Fruit fly (Drosophila melanogaster) whole organism, embryonic: ENCODE data around the gene ATPsynB.

Experiments
- Atf6 ChIP-seq: fragments of 200-800 bp; sonication (Bioruptor generic); IDR thresholded peaks from 2 replicates; pipeline ENCODE4 v1.3.6; 2022; ENCODE audit warnings: missing biosample characterization, missing genetic modification characterization
- CG10274 ChIP-seq: fragments of 200-800 bp; sonication (Bioruptor generic); optimal IDR thresholded peaks from 3 replicates; lab custom pipeline; 2017; ENCODE audit warnings: missing biosample characterization, mild to moderate bottlenecking, missing genetic modification characterization
- CG10959 ChIP-seq: fragments of 200-800 bp; sonication (Bioruptor generic); IDR thresholded peaks from 2 replicates; pipeline ENCODE4 v1.3.6; 2022; ENCODE audit warnings: missing biosample characterization, missing genetic modification characterization
- CG11398 ChIP-seq: fragments of 200-800 bp; sonication (Bioruptor generic); optimal IDR thresholded peaks from 2 replicates; lab custom pipeline; 2016; ENCODE audit warnings: missing biosample characterization, missing genetic modification characterization
- CG11504 ChIP-seq: fragments of 200-800 bp; sonication (Bioruptor generic); optimal IDR thresholded peaks from 3 replicates; lab custom pipeline; 2019; ENCODE audit warnings: missing biosample characterization, mild to moderate bottlenecking, missing genetic modification characterization, moderate library complexity
- CG13775 ChIP-seq: fragments of 200-800 bp; sonication (Bioruptor generic); optimal IDR thresholded peaks from 3 replicates; lab custom pipeline; 2017; ENCODE audit warnings: missing biosample characterization, mild to moderate bottlenecking, missing genetic modification characterization
- CG14667 ChIP-seq: fragments of 200-800 bp; sonication (Bioruptor generic); IDR thresholded peaks from 2 replicates; pipeline ENCODE4 v1.3.6; 2022; ENCODE audit warnings: missing biosample characterization, missing genetic modification characterization
- CG16779 ChIP-seq: fragments of 200-800 bp; sonication (Bioruptor generic); IDR thresholded peaks from 2 replicates; pipeline ENCODE4 v1.3.6; 2022; ENCODE audit warnings: missing biosample characterization, missing genetic modification characterization
- CG17612 ChIP-seq: fragments of 200-800 bp; sonication (Bioruptor generic); IDR thresholded peaks from 2 replicates; pipeline ENCODE4 v1.3.6; 2022; ENCODE audit warnings: missing biosample characterization, missing genetic modification characterization
- CG18764 ChIP-seq: fragments of 200-800 bp; sonication (Bioruptor generic); optimal IDR thresholded peaks from 3 replicates; lab custom pipeline; 2016; ENCODE audit warnings: missing biosample characterization, missing genetic modification characterization
- CG2875 ChIP-seq: fragments of 200-800 bp; sonication (Bioruptor generic); optimal IDR thresholded peaks from 2 replicates; lab custom pipeline; 2017; ENCODE audit warnings: missing biosample characterization, mild to moderate bottlenecking, missing genetic modification characterization, missing genetic modification reagents
- CG2889 ChIP-seq: fragments of 200-800 bp; sonication (Bioruptor generic); IDR thresholded peaks from 3 replicates; pipeline ENCODE4 v1.3.6; 2022; ENCODE audit warnings: missing biosample characterization, missing genetic modification characterization
- CG31388 ChIP-seq: fragments of 200-800 bp; sonication (Bioruptor generic); optimal IDR thresholded peaks from 2 replicates; lab custom pipeline; 2016; ENCODE audit warnings: missing biosample characterization, missing genetic modification characterization
- CG32767 ChIP-seq: fragments of 200-800 bp; sonication (Bioruptor generic); IDR thresholded peaks from 2 replicates; pipeline ENCODE4 v1.3.6; 2022; ENCODE audit warnings: missing biosample characterization, missing genetic modification characterization
- CG4707 ChIP-seq: fragments of 200-800 bp; sonication (Bioruptor generic); optimal IDR thresholded peaks from 2 replicates; lab custom pipeline; 2018; ENCODE audit warnings: missing biosample characterization, mild to moderate bottlenecking, missing genetic modification characterization, moderate library complexity
- CG6272 ChIP-seq: fragments of 200-800 bp; sonication (Bioruptor generic); IDR thresholded peaks from 2 replicates; pipeline ENCODE4 v1.3.6; 2022; ENCODE audit warnings: missing biosample characterization, missing genetic modification characterization
- CG6689 ChIP-seq: fragments of 200-800 bp; sonication (Bioruptor generic); IDR thresholded peaks from 2 replicates; pipeline ENCODE4 v1.3.6; 2022; ENCODE audit warnings: missing biosample characterization, missing genetic modification characterization
- CG8290 ChIP-seq, 3 experiments: fragments of 200-800 bp; sonication (Bioruptor generic); optimal IDR thresholded peaks; 2 replicates each; lab custom pipeline; 2016 to 2019; ENCODE audit warnings: missing biosample characterization in 3 of 3, missing genetic modification characterization in 3 of 3, mild to moderate bottlenecking in 2 of 3, moderate library complexity in 1 of 3
- CG8924 ChIP-seq: fragments of 200-800 bp; optimal IDR thresholded peaks from 3 replicates; lab custom pipeline; 2019; ENCODE audit warnings: missing biosample characterization, mild to moderate bottlenecking, missing genetic modification characterization, moderate library complexity
- CG9609 ChIP-seq: fragments of 200-800 bp; sonication (Bioruptor generic); optimal IDR thresholded peaks from 3 replicates; lab custom pipeline; 2016; ENCODE audit warnings: missing biosample characterization, missing genetic modification characterization
- Dfd ChIP-seq, 2 experiments: fragments of >200 bp; optimal IDR thresholded peaks; 2 replicates each; lab custom pipeline; 2017; ENCODE audit warnings: missing biosample characterization in 2 of 2, missing genetic modification characterization in 2 of 2
- E2f1 ChIP-seq: fragments of 200-800 bp; sonication (Bioruptor generic); IDR thresholded peaks from 2 replicates; pipeline ENCODE4 v1.3.6; 2022; ENCODE audit warnings: missing biosample characterization, missing genetic modification characterization
- E2f2 ChIP-seq: fragments of 200-800 bp; sonication (Bioruptor generic); IDR thresholded peaks from 2 replicates; pipeline ENCODE4 v1.3.6; 2022; ENCODE audit warnings: missing biosample characterization, missing genetic modification characterization
- HLH4C ChIP-seq: fragments of 200-800 bp; sonication (Bioruptor generic); IDR thresholded peaks from 3 replicates; pipeline ENCODE4 v1.3.6; 2022; ENCODE audit warnings: missing biosample characterization, missing genetic modification characterization; ENCODE audit not compliant: partially characterized antibody
- Hr39 ChIP-seq: fragments of >200 bp; optimal IDR thresholded peaks from 2 replicates; lab custom pipeline; 2017
- Jarid2 ChIP-seq: fragments of 200-800 bp; sonication (Bioruptor generic); optimal IDR thresholded peaks from 3 replicates; lab custom pipeline; 2017; ENCODE audit warnings: mild to moderate bottlenecking, missing biosample characterization, missing genetic modification reagents, missing genetic modification characterization
- NC2β ChIP-seq: fragments of 200-800 bp; sonication (Bioruptor generic); optimal IDR thresholded peaks from 2 replicates; lab custom pipeline; 2016; ENCODE audit warnings: missing biosample characterization, missing genetic modification characterization
- Nf-YC ChIP-seq: fragments of 200-800 bp; optimal IDR thresholded peaks from 3 replicates; lab custom pipeline; 2019; ENCODE audit warnings: missing biosample characterization, mild to moderate bottlenecking, missing genetic modification characterization, moderate library complexity
- Poxn ChIP-seq: fragments of 200-800 bp; sonication (Bioruptor generic); IDR thresholded peaks from 2 replicates; pipeline ENCODE4 v1.3.6; 2022; ENCODE audit warnings: missing biosample characterization, missing genetic modification characterization
- Sin3A ChIP-seq: fragments of >200 bp; optimal IDR thresholded peaks from 2 replicates; lab custom pipeline; 2018
- Sox100B ChIP-seq: fragments of 200-800 bp; sonication (Bioruptor generic); optimal IDR thresholded peaks from 3 replicates; lab custom pipeline; 2018; ENCODE audit warnings: missing biosample characterization, mild to moderate bottlenecking, missing genetic modification characterization
- az2 ChIP-seq: fragments of 200-800 bp; sonication (Bioruptor generic); optimal IDR thresholded peaks from 3 replicates; lab custom pipeline; 2016; ENCODE audit warnings: missing biosample characterization, missing genetic modification characterization
- bbx ChIP-seq: fragments of 200-800 bp; sonication (Bioruptor generic); IDR thresholded peaks from 2 replicates; pipeline ENCODE4 v1.3.6; 2022; ENCODE audit warnings: missing biosample characterization, missing genetic modification characterization; ENCODE audit not compliant: partially characterized antibody
- bowl ChIP-seq: fragments of 200-800 bp; sonication (Bioruptor generic); IDR thresholded peaks from 2 replicates; pipeline ENCODE4 v1.3.6; 2022; ENCODE audit warnings: missing biosample characterization, missing genetic modification characterization
- cad ChIP-seq: fragments of >200 bp; optimal IDR thresholded peaks from 2 replicates; lab custom pipeline; 2017; ENCODE audit warnings: missing biosample characterization, missing genetic modification characterization
- cato ChIP-seq: fragments of 200-800 bp; sonication (Bioruptor generic); optimal IDR thresholded peaks from 2 replicates; lab custom pipeline; 2016; ENCODE audit warnings: missing biosample characterization, missing genetic modification characterization, borderline replicate concordance
- chif ChIP-seq, 2 experiments: fragments of 200-800 bp; sonication (Bioruptor generic); optimal IDR thresholded peaks; 3 replicates each; lab custom pipeline; 2016; ENCODE audit warnings: missing biosample characterization in 2 of 2, missing genetic modification characterization in 2 of 2
- ewg ChIP-seq: fragments of 200-800 bp; sonication (Bioruptor generic); optimal IDR thresholded peaks from 3 replicates; lab custom pipeline; 2017; ENCODE audit warnings: mild to moderate bottlenecking, missing biosample characterization, missing genetic modification reagents, missing genetic modification characterization
- exex ChIP-seq: fragments of 200-800 bp; sonication (Bioruptor generic); optimal IDR thresholded peaks from 4 replicates; lab custom pipeline; 2018; ENCODE audit warnings: missing biosample characterization, mild to moderate bottlenecking, missing genetic modification characterization, moderate library complexity
- lmd ChIP-seq: fragments of 200-800 bp; sonication (Bioruptor generic); IDR thresholded peaks from 2 replicates; pipeline ENCODE4 v1.3.6; 2022; ENCODE audit warnings: missing biosample characterization, missing genetic modification characterization
- otp ChIP-seq: fragments of 200-800 bp; sonication (Bioruptor generic); IDR thresholded peaks from 3 replicates; pipeline ENCODE4, ENCODE4 v1.3.6; 2022; ENCODE audit warnings: missing biosample characterization, missing genetic modification characterization
- pnt ChIP-seq: fragments of 200-800 bp; sonication (Bioruptor generic); optimal IDR thresholded peaks from 3 replicates; lab custom pipeline; 2016; ENCODE audit warnings: missing biosample characterization, missing genetic modification characterization
- psq ChIP-seq: fragments of 200-800 bp; sonication (Bioruptor generic); optimal IDR thresholded peaks from 2 replicates; lab custom pipeline; 2017; ENCODE audit warnings: missing biosample characterization, missing genetic modification characterization
- sob ChIP-seq: fragments of 200-800 bp; sonication (Bioruptor generic); IDR thresholded peaks from 2 replicates; pipeline ENCODE4 v1.3.6; 2022; ENCODE audit warnings: missing biosample characterization, missing genetic modification characterization
- tap ChIP-seq: fragments of 200-800 bp; optimal IDR thresholded peaks from 3 replicates; lab custom pipeline; 2019; ENCODE audit warnings: missing biosample characterization, mild to moderate bottlenecking, missing genetic modification characterization, moderate library complexity
- tio ChIP-seq: fragments of 200-800 bp; sonication (Bioruptor generic); optimal IDR thresholded peaks from 2 replicates; lab custom pipeline; 2017; ENCODE audit warnings: missing biosample characterization, missing genetic modification characterization, inconsistent platforms
- tll ChIP-seq, 2 experiments: fragments of 200-800 bp in 1 of 2; fragments of >200 bp in 1 of 2; sonication (Bioruptor generic) in 1 of 2; optimal IDR thresholded peaks; 2 replicates each; lab custom pipeline; 2017 to 2019; ENCODE audit warnings: missing biosample characterization in 2 of 2, missing genetic modification characterization in 2 of 2, mild to moderate bottlenecking in 1 of 2, moderate library complexity in 1 of 2
- trem ChIP-seq: fragments of 200-800 bp; optimal IDR thresholded peaks from 3 replicates; lab custom pipeline; 2019; ENCODE audit warnings: missing biosample characterization, mild to moderate bottlenecking, missing genetic modification characterization, moderate library complexity
- wdn ChIP-seq: fragments of 200-800 bp; sonication (Bioruptor generic); IDR thresholded peaks from 2 replicates; pipeline ENCODE4 v1.3.6; 2022; ENCODE audit warnings: missing biosample characterization, missing genetic modification characterization
- zen2 ChIP-seq: fragments of 200-800 bp; sonication (Bioruptor generic); IDR thresholded peaks from 3 replicates; pipeline ENCODE4 v1.3.6; 2022; ENCODE audit warnings: missing biosample characterization, missing genetic modification characterization; ENCODE audit not compliant: partially characterized antibody
- zfh1 ChIP-seq: fragments of 200-800 bp; sonication (Bioruptor generic); IDR thresholded peaks from 3 replicates; pipeline ENCODE4 v1.3.6; 2022; ENCODE audit warnings: missing biosample characterization, missing genetic modification characterization
- zfh2 ChIP-seq: fragments of 200-800 bp; sonication (Bioruptor generic); optimal IDR thresholded peaks from 2 replicates; lab custom pipeline; 2016; ENCODE audit warnings: missing biosample characterization, missing genetic modification characterization

The ATPsynB gene

dm6 chr3L:9729795-9730421 is at the start of gene ATPsynB (continued):
- TF ChIP-seq CG17612 (no peak), zen2 (no peak), Dfd (GFP tag; optimal IDR thresholded peaks at IDR 0.05; lab: Kevin White, UChicago) (no peak), Hr39 (no peak), sob (GFP tag; lab: Robert Waterston, UW) (peak; percentile 59; the same call in 1 of the 2 replicates), wdn (GFP tag; lab: Robert Waterston, UW) (no peak), CG6689 (no peak), Jarid2 (GFP tag; lab: Kevin White, UChicago) (no peak), Nf-YC (no peak), psq (GFP tag; lab: Kevin White, UChicago) (no peak), chif (GFP tag; optimal IDR thresholded peaks at IDR 0.05; lab: Kevin White, UChicago) (no peak), CG2875 (GFP tag; lab: Kevin White, UChicago) (no peak), CG4707 (no peak), ewg (GFP tag; lab: Kevin White, UChicago) (peak; percentile 21), CG32767 (no peak), CG11504 (tag; lab: Kevin White, UChicago) (no peak), E2f1 (no peak), zfh1 (GFP tag; lab: Robert Waterston, UW) (no peak), Sox100B (GFP tag; lab: Kevin White, UChicago) (no peak), lmd (GFP tag; lab: Robert Waterston, UW) (no peak), tio (GFP tag; lab: Kevin White, UChicago) (no peak), cad (GFP tag; lab: Kevin White, UChicago) (no peak), CG18764 (GFP tag; lab: Kevin White, UChicago) (no peak), CG8924 (no peak), CG11398 (GFP tag; lab: Kevin White, UChicago) (no peak), E2f2 (peak; percentile 98), pnt (no peak), CG16779 (GFP tag; lab: Robert Waterston, UW) (no peak), CG10274 (GFP tag; lab: Kevin White, UChicago) (no peak), CG10959 (GFP tag; lab: Robert Waterston, UW) (no peak), bbx (GFP tag; lab: Robert Waterston, UW) (peak; percentile 50; the same call in 1 of the 2 replicates), otp (no peak), exex (tag; lab: Kevin White, UChicago) (no peak), CG6272 (GFP tag; lab: Robert Waterston, UW) (no peak), CG31388 (GFP tag; lab: Kevin White, UChicago) (no peak), trem (tag; lab: Kevin White, UChicago) (peak; percentile 57), az2 (GFP tag; lab: Kevin White, UChicago) (no peak), tap (tag; lab: Kevin White, UChicago) (no peak), CG2889 (GFP tag; lab: Robert Waterston, UW) (no peak), HLH4C (GFP tag; lab: Robert Waterston, UW) (no peak), cato (GFP tag; lab: Kevin White, UChicago) (no peak), CG9609 (GFP tag; lab: Kevin White, UChicago) (no peak), CG8290 (GFP tag; optimal IDR thresholded peaks at IDR 0.05; lab: Kevin White, UChicago) (no peak), CG8290 (tag; optimal IDR thresholded peaks at IDR 0.05; lab: Kevin White, UChicago) (no peak), NC2β (GFP tag; lab: Kevin White, UChicago) (peak; percentile 17), CG14667 (GFP tag; lab: Robert Waterston, UW) (no peak), Sin3A (lab: Kevin White, UChicago) (no peak), Poxn (GFP tag; lab: Robert Waterston, UW) (no peak), Atf6 (GFP tag; lab: Robert Waterston, UW) (no peak), tll (GFP tag; optimal IDR thresholded peaks at IDR 0.05; lab: Kevin White, UChicago) (no peak), zfh2 (peak; percentile 41), bowl (GFP tag; lab: Robert Waterston, UW) (no peak), CG13775 (GFP tag; lab: Kevin White, UChicago) (no peak)
